Worm (Caenorhabditis elegans) whole organism, L4/young adult: ENCODE data around the gene ZC373.2.

Experiments used
- W03F9.2 ChIP-seq: fragments of 150-350 bp; optimal IDR thresholded peaks from 2 replicates; lab custom pipeline; 2014; ENCODE audit warnings: missing biosample characterization, missing genetic modification characterization
- dao-5 ChIP-seq: sonication (generic microtip); optimal IDR thresholded peaks from 2 replicates; lab custom pipeline; 2016; ENCODE audit warnings: missing genotype, missing genetic modification characterization, moderate library complexity, missing compliant biosample characterization
- him-1 ChIP-seq: sonication (generic microtip); optimal IDR thresholded peaks from 2 replicates; lab custom pipeline; 2016; ENCODE audit warnings: missing genotype, missing genetic modification reagents, missing genetic modification characterization, missing compliant biosample characterization

ZC373.2 gene

DNA sequence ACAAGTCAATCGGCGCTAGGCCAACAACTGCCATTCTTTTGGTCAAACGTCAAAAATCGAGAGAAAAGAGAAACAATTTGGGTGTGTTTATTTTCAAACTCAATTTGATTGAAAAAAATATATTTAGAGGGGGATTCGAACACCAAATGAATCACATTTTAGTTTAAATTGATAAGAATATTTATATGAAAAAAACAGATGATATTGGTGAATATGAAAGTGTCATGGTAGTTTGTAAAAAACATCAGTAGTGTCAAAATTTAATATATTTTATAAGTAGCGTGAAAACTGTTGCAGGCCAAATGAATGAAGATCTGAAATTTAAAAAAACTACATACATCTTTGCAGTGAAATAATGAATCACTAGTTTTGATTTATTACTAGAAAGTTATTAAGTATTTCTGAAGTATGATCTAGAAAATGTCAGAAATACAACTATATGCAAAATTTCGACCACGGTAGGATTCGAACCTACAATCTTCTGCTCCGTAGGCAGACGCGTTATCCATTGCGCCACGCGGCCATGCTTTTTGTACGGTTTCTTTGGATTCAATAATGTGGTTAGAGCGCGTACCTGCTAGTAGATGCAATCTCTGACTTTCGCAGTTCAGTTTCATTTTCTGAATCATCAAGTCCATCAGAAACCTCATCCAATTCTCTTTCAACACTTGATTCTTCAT lies 40.1 kb downstream of the ZC373.2 start, which contains the start of gene F19C6.4:
F19C6.4 (minus strand) TSS at position 51 of the 680 bp plus-strand sequence.
- TF ChIP-seq dao-5 (tag; lab: Kevin White, UChicago) (no peak), him-1 (tag; lab: Kevin White, UChicago) (no peak), W03F9.2 (tag; lab: Kevin White, UChicago) (no peak)

DNA sequence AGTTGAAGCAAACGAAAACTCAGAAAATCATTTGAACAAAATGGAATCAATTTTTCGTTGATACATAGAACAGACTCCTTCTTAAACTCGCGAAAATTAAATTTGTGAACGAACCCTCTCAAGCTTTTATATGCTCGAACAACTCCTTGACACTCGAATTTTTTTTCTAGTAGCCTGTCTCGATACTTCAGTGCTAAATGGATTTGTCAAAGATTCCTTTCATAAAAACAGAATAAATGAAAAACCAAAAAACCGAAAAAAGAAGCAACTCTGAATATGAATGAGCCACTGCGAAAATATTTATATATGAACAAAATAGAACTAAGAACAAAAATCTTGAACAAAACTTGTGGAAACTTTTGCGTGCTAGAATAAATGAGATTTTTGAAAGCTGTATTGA lies 48.2 kb downstream of the ZC373.2 start:
- TF ChIP-seq dao-5 (tag; lab: Kevin White, UChicago), result no peak
- no peak for TF ChIP-seq him-1 (tag; lab: Kevin White, UChicago)

DNA sequence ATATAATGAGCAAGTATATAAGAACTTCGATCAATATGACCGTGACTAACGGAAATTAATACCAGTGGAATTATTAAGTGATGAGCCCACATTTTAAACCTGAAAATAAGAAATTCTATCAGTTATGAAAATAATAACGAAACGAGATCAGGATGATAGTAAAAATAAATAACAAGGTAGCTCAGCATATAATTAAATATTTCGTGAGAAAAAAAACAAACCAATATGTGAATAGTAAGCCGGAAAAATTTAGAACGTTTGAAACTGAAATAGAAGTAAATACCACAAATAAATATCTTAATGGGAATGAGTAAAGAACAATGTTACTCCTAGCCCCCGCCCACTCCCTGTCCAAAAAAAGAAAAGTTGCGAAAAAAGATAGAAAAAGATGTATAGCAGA lies 49.6 kb downstream of the ZC373.2 start, which contains the start of gene F19C6.3:
F19C6.3 (minus strand) TSS at position 101 of the 400 bp plus-strand sequence.
- no peak for TF ChIP-seq dao-5 (tag; lab: Kevin White, UChicago)
- TF ChIP-seq him-1 (tag; lab: Kevin White, UChicago), result no peak
- no peak for TF ChIP-seq W03F9.2 (tag; lab: Kevin White, UChicago)
